Worm (Caenorhabditis elegans): ENCODE data around the gene D2045.8.
"Not testable (repeated sequence)": the region's sequence is repeated elsewhere in the genome, so short reads cannot be mapped to it uniquely, and the experiment has no call there.

D2045.8 gene

ce11 chrIII:10438780-10439179, 43.3 kb upstream of the D2045.8 start, which contains the start of gene H04D03.6:
TSS of gene H04D03.6 (minus strand) at chrIII:10438880.
- not testable (repeated sequence) for TF ChIP-seq blmp-1, hlh-4, zag-1 (tag; optimal IDR thresholded peaks at IDR 0.05)

DNA sequence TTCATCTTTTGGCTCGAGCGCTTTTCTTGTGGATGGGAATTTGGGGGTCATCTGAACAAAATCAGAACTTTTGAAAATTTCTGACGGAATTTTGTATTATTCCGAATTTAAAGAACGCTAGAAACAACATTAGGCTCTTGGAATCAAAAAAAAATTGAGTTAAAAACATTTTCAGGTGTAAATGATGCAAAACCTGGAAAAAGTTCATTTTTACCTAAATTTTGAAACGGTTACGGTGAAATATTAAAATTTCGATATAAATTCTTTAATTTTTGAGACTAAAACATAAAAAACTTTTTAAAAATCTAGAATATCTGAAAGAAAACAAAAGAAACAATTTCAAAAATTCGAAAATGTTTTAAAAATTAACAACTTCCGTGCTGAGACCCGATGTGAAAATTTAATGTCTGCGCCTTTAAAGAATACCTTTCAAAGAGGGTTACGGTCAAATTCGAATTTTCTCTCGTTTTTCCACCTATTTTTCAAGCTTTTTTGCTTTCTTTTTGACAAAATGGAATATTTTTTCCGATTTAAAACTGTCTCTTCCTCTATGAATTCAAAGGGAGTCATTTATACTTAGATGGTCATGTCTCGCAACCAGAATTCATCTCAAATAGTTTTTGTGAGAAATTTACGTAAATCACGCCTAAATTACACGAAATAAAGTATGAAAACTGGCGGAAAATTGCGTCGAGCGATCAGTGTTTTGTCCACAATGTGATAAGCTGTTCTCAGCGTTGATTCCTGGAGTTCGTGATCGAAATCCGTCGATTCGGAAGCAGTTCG, 39.5 kb upstream of the D2045.8 start, which contains the start of the genes H04D03.2 and ecps-2:
Gene H04D03.2, minus strand, starts transcription at position 51 of the 786 bp plus-strand sequence.
Gene ecps-2, plus strand, starts transcription at position 736 of the 786 bp plus-strand sequence.
- TF ChIP-seq egl-27 (tag; optimal IDR thresholded peaks at IDR 0.05) (no peak), snu-23 (GFP tag; optimal IDR thresholded peaks at IDR 0.05) (no peak)

DNA sequence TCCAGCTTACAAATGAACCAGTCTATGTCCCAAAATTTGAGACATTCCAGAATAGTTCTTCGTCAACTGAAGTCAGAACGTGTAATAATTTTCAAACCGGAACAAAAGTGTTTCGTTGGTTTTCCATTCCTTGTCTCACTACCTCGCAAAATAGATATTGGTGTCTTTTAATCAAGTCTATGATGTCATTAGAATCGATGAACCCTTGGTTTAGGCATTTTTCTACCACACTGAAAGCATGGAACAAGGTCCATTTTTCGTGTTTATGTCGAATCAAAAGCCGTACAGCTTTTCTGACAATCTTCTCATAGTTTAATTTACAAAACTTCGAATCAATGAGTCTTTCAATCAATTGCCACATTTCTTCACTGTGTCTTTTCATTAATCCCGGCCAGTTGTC, 35.4 kb upstream of the D2045.8 start, which contains the start of gene H04D03.7:
Gene H04D03.7, minus strand, starts transcription at position 101 of the 400 bp plus-strand sequence.
- no peak for TF ChIP-seq lsy-2 (tag; optimal IDR thresholded peaks at IDR 0.05)

DNA sequence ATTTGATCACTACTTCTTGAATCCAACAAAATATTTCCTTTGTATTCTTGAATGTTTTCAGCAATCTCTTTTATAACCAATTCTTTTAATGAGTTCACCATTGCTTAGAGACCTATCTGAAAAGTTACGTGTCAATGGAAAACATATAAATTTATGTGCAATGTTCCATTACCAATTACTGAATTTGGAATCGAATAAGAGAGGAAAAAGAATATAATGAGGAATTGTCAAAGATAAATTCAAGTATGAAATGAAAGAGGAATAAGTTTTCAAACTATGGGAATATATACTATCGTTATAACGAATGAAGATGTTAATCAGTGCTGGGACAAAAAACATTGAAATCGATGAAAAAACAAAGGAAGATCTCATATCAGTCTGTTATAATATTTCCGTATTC, 31.1 kb upstream of the D2045.8 start, which contains the start of gene H04D03.4:
Gene H04D03.4, minus strand, starts transcription at position 101 of the 400 bp plus-strand sequence.
- TF ChIP-seq fos-1 (tag; optimal IDR thresholded peaks at IDR 0.05) (no peak), fkh-10 (GFP tag; optimal IDR thresholded peaks at IDR 0.05) (no peak), snpc-4 (tag; optimal IDR thresholded peaks at IDR 0.05) (no peak), Y116A8C.19 (tag; optimal IDR thresholded peaks at IDR 0.05; ENCODE audit: borderline replicate concordance) (no peak), unc-86 (tag; optimal IDR thresholded peaks at IDR 0.05) (no peak), ceh-82 (tag; optimal IDR thresholded peaks at IDR 0.05) (no peak), aha-1 (tag; optimal IDR thresholded peaks at IDR 0.05) (no peak), mdl-1 (tag; optimal IDR thresholded peaks at IDR 0.05) (no peak), nhr-237 (tag; optimal IDR thresholded peaks at IDR 0.05) (no peak), ztf-11 (tag; optimal IDR thresholded peaks at IDR 0.05) (no peak)

DNA sequence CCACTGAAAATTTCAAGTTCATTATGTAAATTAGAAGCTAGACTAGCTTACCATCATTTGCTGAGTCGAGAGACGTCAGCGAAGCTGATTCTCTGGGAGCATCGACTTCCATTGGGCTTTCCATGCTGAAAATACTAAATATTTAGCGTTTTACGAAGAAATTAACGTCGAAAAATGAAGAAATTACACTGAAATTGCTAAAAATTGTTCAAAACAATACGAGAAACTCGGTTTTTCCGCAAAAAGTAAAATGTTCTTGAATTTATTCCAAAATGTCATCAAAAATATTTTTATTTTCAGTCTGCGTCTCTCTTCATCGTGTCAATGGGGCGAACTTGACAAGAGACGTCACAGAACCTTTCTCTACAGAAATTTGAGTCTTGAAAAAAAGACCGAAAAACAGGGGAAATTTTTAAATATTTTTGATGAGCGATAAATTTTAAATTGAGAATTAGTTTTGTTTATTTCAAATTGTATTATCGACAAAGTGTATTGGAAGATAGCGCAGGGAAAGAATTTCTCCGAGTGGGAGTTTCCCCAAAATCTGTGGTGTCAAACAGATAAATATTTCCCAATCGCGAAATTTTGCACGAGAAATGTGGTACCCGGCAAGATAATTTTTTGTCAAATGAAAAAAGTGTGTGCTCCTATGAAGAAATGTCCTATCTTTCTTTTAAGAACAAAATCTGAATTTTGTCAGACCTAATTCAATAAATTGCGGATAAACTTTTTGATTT, 21.5 kb upstream of the D2045.8 start, which contains the start of gene ecps-1:
Gene ecps-1, minus strand, starts transcription at position 125 of the 737 bp plus-strand sequence.
- TF ChIP-seq hlh-17 (GFP tag; optimal IDR thresholded peaks at IDR 0.05; ENCODE audit: borderline replicate concordance) (no peak), pqm-1 (tag; optimal IDR thresholded peaks at IDR 0.05) (peak; percentile 72), fkh-8 (tag; optimal IDR thresholded peaks at IDR 0.05) (peak; percentile 95), ceh-82 (tag; optimal IDR thresholded peaks at IDR 0.05) (peak; percentile 80 to 92 (median 90)), nhr-28 (tag; optimal IDR thresholded peaks at IDR 0.05) (no peak), elt-2 (tag; optimal IDR thresholded peaks at IDR 0.05) (peak; percentile 61), isw-1 (GFP tag; IDR thresholded peaks at IDR 0.05) (peak; percentile 86), efl-3 (GFP tag; optimal IDR thresholded peaks at IDR 0.05) (no peak), nhr-71 (tag; optimal IDR thresholded peaks at IDR 0.05) (peak; percentile 96), efl-1 (optimal IDR thresholded peaks at IDR 0.05) (peak; percentile 88 to 92), efl-1 (GFP tag; optimal IDR thresholded peaks at IDR 0.05 in 1 of 2) (peak; percentile 78 to 98), nhr-237 (tag; optimal IDR thresholded peaks at IDR 0.05) (peak; percentile 68), unc-86 (tag; optimal IDR thresholded peaks at IDR 0.05) (peak; percentile 87), mep-1 (tag; optimal IDR thresholded peaks at IDR 0.05) (peak; percentile 96), nhr-76 (tag; optimal IDR thresholded peaks at IDR 0.05) (no peak), ztf-11 (tag; optimal IDR thresholded peaks at IDR 0.05) (peak in 1 of 2 experiments; percentile 95), ceh-63 (GFP tag; optimal IDR thresholded peaks at IDR 0.05) (peak; percentile 91), sptf-1 (tag; optimal IDR thresholded peaks at IDR 0.05) (no peak), blmp-1 (tag; optimal IDR thresholded peaks at IDR 0.05) (no peak), nhr-11 (tag; optimal IDR thresholded peaks at IDR 0.05) (peak; percentile 66), fkh-4 (tag; optimal IDR thresholded peaks at IDR 0.05; ENCODE audit: borderline replicate concordance) (peak; percentile 76), C04F5.9 (tag; optimal IDR thresholded peaks at IDR 0.05) (peak; percentile 81), mab-9 (GFP tag; IDR thresholded peaks at IDR 0.05) (peak; percentile 82), xbp-1 (tag; optimal IDR thresholded peaks at IDR 0.05) (peak; percentile 92), hlh-4 (tag; optimal IDR thresholded peaks at IDR 0.05) (no peak), sox-4 (tag; optimal IDR thresholded peaks at IDR 0.05) (peak; percentile 91), dpl-1 (GFP tag; optimal IDR thresholded peaks at IDR 0.05) (peak; percentile 72 to 84 (median 83)), Y116A8C.19 (tag; optimal IDR thresholded peaks at IDR 0.05; ENCODE audit: borderline replicate concordance) (peak; percentile 21), lir-3 (tag; optimal IDR thresholded peaks at IDR 0.05; ENCODE audit: poor library complexity) (peak; percentile 95), sup-37 (GFP tag; optimal IDR thresholded peaks at IDR 0.05) (peak; percentile 50), swsn-7 (tag; optimal IDR thresholded peaks at IDR 0.05) (peak; percentile 91)
